Worm (Caenorhabditis elegans): ENCODE results near the gene nhr-71.

nhr-71 gene

ce11 chrX:13700642-13701233 is 46.4 kb upstream of the nhr-71 start (continued):
- peak; percentile 89; the same call in 1 of the 2 replicates for TF ChIP-seq daf-8 (GFP tag; IDR thresholded peaks at IDR 0.05)
- TF ChIP-seq ctbp-1 (GFP tag; IDR thresholded peaks at IDR 0.05), result peak; percentile 99
- TF ChIP-seq vab-7 (GFP tag; IDR thresholded peaks at IDR 0.05), result peak; percentile 98
- TF ChIP-seq Y48G9A.11 (GFP tag; IDR thresholded peaks at IDR 0.05), result 0 out of 2 replicates have a peak, but pooled peaks have one; percentile 59
- TF ChIP-seq nhr-42 (GFP tag; IDR thresholded peaks at IDR 0.05), result peak; percentile 99
- peak; percentile 99 for TF ChIP-seq fkh-10 (GFP tag; optimal IDR thresholded peaks at IDR 0.05)
- TF ChIP-seq snpc-4 (tag; optimal IDR thresholded peaks at IDR 0.05), result peak; percentile 0
- peak; percentile 32 for TF ChIP-seq unc-130 (GFP tag; optimal IDR thresholded peaks at IDR 0.05)
- no peak for TF ChIP-seq F44E2.7 (GFP tag; IDR thresholded peaks at IDR 0.05)
- peak; percentile 99 for TF ChIP-seq nhr-10 (tag; optimal IDR thresholded peaks at IDR 0.05)
- no peak for TF ChIP-seq aly-2 (tag; optimal IDR thresholded peaks at IDR 0.05)
- peak; percentile 96 for TF ChIP-seq ces-1 (GFP tag; optimal IDR thresholded peaks at IDR 0.05)
- TF ChIP-seq F10B5.3 (tag; optimal IDR thresholded peaks at IDR 0.05), result peak; percentile 97
- no peak for TF ChIP-seq daf-12 (tag; optimal IDR thresholded peaks at IDR 0.05)
- peak; percentile 56 for TF ChIP-seq lin-15B (tag; optimal IDR thresholded peaks at IDR 0.05)
- TF ChIP-seq F37D6.2 (tag; optimal IDR thresholded peaks at IDR 0.05), result peak; percentile 99
- TF ChIP-seq ztf-7 (tag; optimal IDR thresholded peaks at IDR 0.05), result peak; percentile 96
- peak; percentile 100 for TF ChIP-seq zag-1 (tag; optimal IDR thresholded peaks at IDR 0.05)
- TF ChIP-seq nhr-102 (tag; optimal IDR thresholded peaks at IDR 0.05), result peak; percentile 100
- TF ChIP-seq F49E8.2 (tag; optimal IDR thresholded peaks at IDR 0.05; ENCODE audit: borderline replicate concordance), result peak; percentile 22
- TF ChIP-seq gei-8 (GFP tag; optimal IDR thresholded peaks at IDR 0.05), result peak; percentile 97
- TF ChIP-seq mep-1 (tag; optimal IDR thresholded peaks at IDR 0.05), result peak; percentile 100
- peak; percentile 85 to 91 for TF ChIP-seq hif-1 (tag; optimal IDR thresholded peaks at IDR 0.05)

- TF ChIP-seq spr-3 (GFP tag; optimal IDR thresholded peaks at IDR 0.05), result no peak
- no peak for TF ChIP-seq lir-3 (tag; optimal IDR thresholded peaks at IDR 0.05)
- no peak for TF ChIP-seq hlh-30 (tag; optimal IDR thresholded peaks at IDR 0.05; ENCODE audit: insufficient read depth)
- no peak for TF ChIP-seq T20F7.1 (GFP tag; optimal IDR thresholded peaks at IDR 0.05)
- TF ChIP-seq snpc-4 (tag; optimal IDR thresholded peaks at IDR 0.05), result no peak
- TF ChIP-seq attf-4 (tag; optimal IDR thresholded peaks at IDR 0.05), result no peak
- no peak for TF ChIP-seq zag-1 (tag; optimal IDR thresholded peaks at IDR 0.05)
Observed at ce11 chrX:13702923-13703322, 44.2 kb upstream of the nhr-71 start.

ce11 chrX:13706607-13707006 is 40.5 kb upstream of the nhr-71 start, which contains the start of gene K02D3.1:
Gene K02D3.1, plus strand, starts transcription at chrX:13706907.
- TF ChIP-seq dpl-1 (GFP tag; optimal IDR thresholded peaks at IDR 0.05) (no peak), tra-1 (GFP tag; IDR thresholded peaks at IDR 0.05) (no peak), nhr-11 (tag; optimal IDR thresholded peaks at IDR 0.05) (no peak), ceh-44 (GFP tag; IDR thresholded peaks at IDR 0.05) (no peak), F10B5.3 (tag; optimal IDR thresholded peaks at IDR 0.05) (no peak), nhr-77 (tag; optimal IDR thresholded peaks at IDR 0.05) (no peak), unc-62 (GFP tag; optimal IDR thresholded peaks at IDR 0.05 in 1 of 2) (peak in 1 of 2 experiments; percentile 32), unc-62 (tag; optimal IDR thresholded peaks at IDR 0.05) (no peak)

ce11 chrX:13709060-13709459 is 38.1 kb upstream of the nhr-71 start:
- TF ChIP-seq nhr-41 (GFP tag; IDR thresholded peaks at IDR 0.05) (no peak), php-3 (GFP tag; IDR thresholded peaks at IDR 0.05) (no peak), dmd-6 (GFP tag; IDR thresholded peaks at IDR 0.05) (no peak), dpl-1 (GFP tag; optimal IDR thresholded peaks at IDR 0.05) (no peak), lin-39 (tag; optimal IDR thresholded peaks at IDR 0.05) (no peak), mdt-29 (GFP tag; IDR thresholded peaks at IDR 0.05) (no peak), daf-19 (GFP tag; conservative IDR thresholded peaks at IDR 0.05) (no peak), nhr-10 (tag; optimal IDR thresholded peaks at IDR 0.05) (no peak), mdl-1 (tag; optimal IDR thresholded peaks at IDR 0.05) (no peak), daf-16 (GFP tag; optimal IDR thresholded peaks at IDR 0.05) (no peak), daf-16 (tag; optimal IDR thresholded peaks at IDR 0.05) (no peak), snpc-1.2 (GFP tag; IDR thresholded peaks at IDR 0.05) (no peak), ztf-11 (tag; optimal IDR thresholded peaks at IDR 0.05) (no peak), F37D6.2 (tag; optimal IDR thresholded peaks at IDR 0.05) (no peak), dmd-8 (GFP tag; IDR thresholded peaks at IDR 0.05) (no peak), egl-43 (GFP tag; IDR thresholded peaks at IDR 0.05) (no peak), hlh-30 (tag; optimal IDR thresholded peaks at IDR 0.05; ENCODE audit: insufficient read depth) (no peak)

All from whole organism, L4 larva.